Fruit fly (Drosophila melanogaster): ENCODE measurements around the gene Ir94b.

Gene Ir94b

DNA sequence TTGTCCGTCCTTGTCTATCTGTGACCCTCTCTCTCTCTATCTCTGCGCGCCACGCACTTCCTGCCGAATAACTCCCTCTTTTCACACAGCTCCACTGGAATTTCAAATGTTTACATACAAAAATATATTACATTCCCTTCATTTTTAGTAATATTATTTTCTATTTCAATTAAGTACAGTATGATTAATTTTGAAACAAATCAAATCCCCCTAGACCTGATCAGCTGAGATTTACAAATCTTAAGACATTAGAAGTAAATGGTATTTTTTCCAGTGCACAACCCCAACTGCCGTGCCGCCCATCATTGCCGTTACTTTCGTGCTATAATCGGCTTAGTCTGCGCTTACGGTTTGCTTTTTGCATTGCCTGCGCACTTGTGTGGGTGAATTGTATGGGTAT is 8.7 kb downstream of the Ir94b start (continued):
- TF ChIP-seq CG11560 (tag; IDR thresholded peaks at IDR 0.05) (no peak), CG11723 (GFP tag; optimal IDR thresholded peaks at IDR 0.05) (no peak), eve (GFP tag; optimal IDR thresholded peaks at IDR 0.05) (no peak), HLH4C (GFP tag; IDR thresholded peaks at IDR 0.05; ENCODE audit: partially characterized antibody) (no peak), sr (GFP tag; IDR thresholded peaks at IDR 0.05) (no peak), CG1233 (GFP tag; optimal IDR thresholded peaks at IDR 0.05) (peak; percentile 2), da (GFP tag; optimal IDR thresholded peaks at IDR 0.05) (no peak), Ets65A (GFP tag) (no peak), inv (GFP tag; IDR thresholded peaks at IDR 0.05; ENCODE audit: partially characterized antibody) (no peak), abd-A (tag; optimal IDR thresholded peaks at IDR 0.05) (peak; percentile 82), Sin3A (optimal IDR thresholded peaks at IDR 0.05) (no peak), CG2120 (GFP tag; optimal IDR thresholded peaks at IDR 0.05) (peak; percentile 67), CG7271 (tag; optimal IDR thresholded peaks at IDR 0.05) (no peak), dimm (GFP tag; IDR thresholded peaks at IDR 0.05) (0 out of 2 replicates have a peak, but pooled peaks have one; percentile 14), Dbx (GFP tag; IDR thresholded peaks at IDR 0.05) (no peak; the same call in 1 of the 3 replicates), dpn (GFP tag; optimal IDR thresholded peaks at IDR 0.05) (peak; percentile 12 to 35), row (GFP tag; IDR thresholded peaks at IDR 0.05) (peak; percentile 76; the same call in 2 of the 3 replicates), ind (GFP tag; optimal IDR thresholded peaks at IDR 0.05) (peak; percentile 78), yki (optimal IDR thresholded peaks at IDR 0.05) (no peak), tap (tag; optimal IDR thresholded peaks at IDR 0.05) (peak; percentile 43), fd96Cb (tag; optimal IDR thresholded peaks at IDR 0.05) (peak; percentile 52), D19A (tag; optimal IDR thresholded peaks at IDR 0.05) (no peak), tio (GFP tag; optimal IDR thresholded peaks at IDR 0.05) (no peak), CG12769 (tag; optimal IDR thresholded peaks at IDR 0.05) (peak; percentile 68), sd (tag; optimal IDR thresholded peaks at IDR 0.05) (no peak), amos (GFP tag; IDR thresholded peaks at IDR 0.05; ENCODE audit: partially characterized antibody) (no peak), CG4328 (GFP tag; optimal IDR thresholded peaks at IDR 0.05) (no peak), Kr (GFP tag; optimal IDR thresholded peaks at IDR 0.05) (no peak), CG15269 (tag; optimal IDR thresholded peaks at IDR 0.05) (peak; percentile 66), crc (GFP tag; optimal IDR thresholded peaks at IDR 0.05) (no peak), CG16813 (GFP tag; IDR thresholded peaks at IDR 0.05; ENCODE audit: partially characterized antibody) (no peak), CG14050 (GFP tag; IDR thresholded peaks at IDR 0.05) (no peak), D19B (GFP tag; optimal IDR thresholded peaks at IDR 0.05) (no peak), slou (GFP tag; optimal IDR thresholded peaks at IDR 0.05) (no peak), Pdp1 (GFP tag; optimal IDR thresholded peaks at IDR 0.05) (no peak), CG6765 (GFP tag; optimal IDR thresholded peaks at IDR 0.05) (peak; percentile 39), bowl (GFP tag; IDR thresholded peaks at IDR 0.05) (no peak), cad (GFP tag; optimal IDR thresholded peaks at IDR 0.05) (no peak), CG2678 (tag; optimal IDR thresholded peaks at IDR 0.05) (no peak), CG14014 (GFP tag; IDR thresholded peaks at IDR 0.05) (no peak), kni (GFP tag; optimal IDR thresholded peaks at IDR 0.05) (no peak), Hr39 (optimal IDR thresholded peaks at IDR 0.05) (no peak), Dek (tag; optimal IDR thresholded peaks at IDR 0.05) (no peak), dati (GFP tag; IDR thresholded peaks at IDR 0.05) (no peak), CG8388 (GFP tag; optimal IDR thresholded peaks at IDR 0.05) (peak; percentile 30), gsb-n (tag; optimal IDR thresholded peaks at IDR 0.05) (no peak), CoRest (tag; optimal IDR thresholded peaks at IDR 0.05) (peak; percentile 57), kah (GFP tag; optimal IDR thresholded peaks at IDR 0.05) (no peak), ap (GFP tag; IDR thresholded peaks at IDR 0.05) (no peak), ewg (GFP tag; optimal IDR thresholded peaks at IDR 0.05) (peak; percentile 34), ATbp (GFP tag; optimal IDR thresholded peaks at IDR 0.05) (peak; percentile 22), insv (GFP tag; optimal IDR thresholded peaks at IDR 0.05) (no peak)

All from whole organism, embryonic.